Fruit fly (Drosophila melanogaster) S2 (cell line): ENCODE measurements around the gene CG32444.
A peak's percentile ranks its signal among the peaks of the same experiment; 100 is the strongest.

Experiments
- CG8478 ChIP-seq: fragments of >200 bp; optimal IDR thresholded peaks from 2 replicates; lab custom pipeline; 2018
- CTCF ChIP-seq, 2 experiments: fragments of >200 bp; optimal IDR thresholded peaks; 2 replicates each; lab custom pipeline; 2018

Gene CG32444

DNA sequence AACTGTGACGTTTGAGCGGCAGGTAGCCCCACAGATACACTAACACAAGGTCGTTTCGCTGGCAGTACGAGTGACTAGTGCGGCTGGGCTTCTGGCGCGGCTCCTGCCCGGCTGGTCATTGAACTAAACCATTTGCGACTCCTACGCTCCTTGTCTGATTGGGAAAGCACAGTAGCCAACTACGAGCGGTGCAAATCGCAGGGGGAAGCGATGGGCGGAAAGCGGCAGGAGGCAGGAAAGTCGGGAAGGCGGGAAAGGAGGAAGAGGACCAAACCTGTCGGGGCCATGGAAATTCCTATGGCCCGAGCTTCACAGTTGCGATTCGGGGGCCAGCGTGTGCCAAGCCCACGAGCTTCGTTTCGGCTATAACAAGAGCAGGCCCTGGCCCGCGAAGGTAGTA lies 7.4 kb downstream of the CG32444 start:
- TF ChIP-seq CG8478 (lab: Kevin White, UChicago) = no peak
- no peak for TF ChIP-seq CTCF (optimal IDR thresholded peaks at IDR 0.05; lab: Kevin White, UChicago)

DNA sequence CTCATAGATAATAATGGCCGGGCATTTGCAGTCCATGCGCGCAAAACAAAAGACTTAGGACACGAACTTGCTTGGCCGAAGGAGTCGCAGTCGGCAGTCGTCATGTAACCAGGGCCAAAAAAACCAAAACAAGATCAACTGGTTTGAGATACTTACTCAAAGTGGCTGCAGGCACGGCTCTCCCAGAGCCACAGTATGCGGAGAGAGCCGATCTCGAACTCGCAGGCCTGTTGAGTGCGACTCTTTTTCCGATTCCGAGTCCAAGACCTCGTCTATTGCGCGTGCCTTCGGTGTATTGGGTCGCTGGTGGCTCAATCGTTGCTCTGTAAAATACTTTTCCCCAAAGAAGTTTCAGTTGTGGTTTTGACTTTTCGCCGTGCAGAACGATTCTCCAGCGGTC lies 7.9 kb downstream of the CG32444 start, which contains the start of gene CG43980:
Gene CG43980 (plus strand): TSS at position 352 of the 400 bp plus-strand sequence.
- TF ChIP-seq CTCF (optimal IDR thresholded peaks at IDR 0.05; lab: Kevin White, UChicago) = no peak
- TF ChIP-seq CG8478 (lab: Kevin White, UChicago) = no peak

DNA sequence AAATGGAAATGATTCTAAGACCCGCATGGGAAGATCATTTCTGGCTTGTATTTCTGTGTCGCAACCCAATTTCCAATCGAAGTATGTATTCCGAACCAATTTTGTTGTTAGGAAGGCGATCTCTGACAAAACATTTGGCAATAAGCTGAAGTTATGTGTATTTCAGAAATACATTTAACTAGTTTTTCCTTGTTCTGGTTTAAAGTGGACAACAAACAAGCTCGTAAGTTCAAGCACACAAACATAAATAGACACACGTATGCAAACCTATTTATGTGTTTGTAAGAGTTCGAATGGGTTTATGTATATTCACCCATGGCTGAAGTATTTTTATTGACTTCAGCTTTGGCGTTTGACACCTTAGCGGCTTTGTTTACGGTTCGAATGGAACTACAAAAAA lies 9.1 kb downstream of the CG32444 start:
- no peak for TF ChIP-seq CTCF (optimal IDR thresholded peaks at IDR 0.05; lab: Kevin White, UChicago)
- no peak for TF ChIP-seq CG8478 (lab: Kevin White, UChicago)

DNA sequence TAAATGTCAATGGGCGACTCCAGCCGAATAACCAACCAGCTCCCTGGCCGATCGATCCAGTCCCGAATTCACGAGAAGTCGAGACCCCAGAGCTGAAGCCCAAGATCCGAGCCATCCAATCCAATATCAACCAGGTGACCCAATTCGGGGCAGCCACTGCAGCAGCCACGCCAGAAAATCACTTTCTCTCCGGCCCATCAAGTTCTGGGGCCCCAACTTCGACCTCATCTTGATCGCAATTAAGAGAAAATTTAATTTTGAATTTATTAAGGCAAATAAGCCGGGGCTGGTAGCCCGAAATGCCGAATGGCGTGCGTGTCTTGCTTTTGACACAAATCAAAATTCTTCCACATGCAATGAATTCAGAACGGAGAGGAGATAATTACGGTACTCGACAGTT lies 11.1 kb downstream of the CG32444 start:
- TF ChIP-seq CG8478 (lab: Kevin White, UChicago) (no peak), CTCF (optimal IDR thresholded peaks at IDR 0.05; lab: Kevin White, UChicago) (no peak)

DNA sequence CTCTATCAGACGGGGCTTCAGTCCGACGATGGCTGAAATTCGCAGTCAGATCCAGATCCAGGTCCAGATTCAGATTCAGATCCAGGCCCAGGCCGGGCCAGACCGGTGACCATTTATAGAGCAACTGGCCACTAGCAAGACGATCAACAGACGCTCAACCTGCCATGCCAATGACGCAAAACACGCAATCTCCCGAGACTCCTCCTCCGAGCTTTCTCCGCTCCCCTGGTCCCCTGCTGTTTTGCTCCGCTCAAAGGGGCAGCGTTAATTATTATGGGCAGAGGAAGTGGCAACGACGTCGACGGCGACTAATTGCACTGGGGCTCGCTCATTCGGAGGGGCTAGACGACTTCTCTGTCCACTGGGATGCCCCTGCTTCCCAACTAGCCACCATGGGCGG lies 14.7 kb downstream of the CG32444 start:
- TF ChIP-seq CTCF (optimal IDR thresholded peaks at IDR 0.05; lab: Kevin White, UChicago) = no peak
- no peak for TF ChIP-seq CG8478 (lab: Kevin White, UChicago)

DNA sequence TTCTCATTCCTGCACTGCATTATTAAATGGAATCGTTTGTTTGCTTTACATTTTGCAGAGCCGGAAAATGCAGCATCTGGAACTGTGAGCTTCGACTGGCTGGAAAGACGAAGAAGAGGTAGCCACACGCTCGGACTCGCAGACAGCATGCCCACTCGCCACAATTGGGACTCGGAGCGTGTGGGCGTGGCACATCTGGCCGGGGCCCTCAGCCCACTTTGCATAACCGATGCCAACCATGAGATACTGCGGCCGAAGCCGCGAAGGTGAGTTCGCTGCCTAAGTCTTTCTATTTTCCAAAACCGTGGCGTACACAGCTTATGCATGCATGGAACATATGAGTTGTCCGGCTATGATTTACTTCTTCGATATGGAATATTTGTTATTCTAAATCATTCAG lies 15.4 kb downstream of the CG32444 start:
- TF ChIP-seq CG8478 (lab: Kevin White, UChicago) (no peak), CTCF (optimal IDR thresholded peaks at IDR 0.05; lab: Kevin White, UChicago) (no peak)

DNA sequence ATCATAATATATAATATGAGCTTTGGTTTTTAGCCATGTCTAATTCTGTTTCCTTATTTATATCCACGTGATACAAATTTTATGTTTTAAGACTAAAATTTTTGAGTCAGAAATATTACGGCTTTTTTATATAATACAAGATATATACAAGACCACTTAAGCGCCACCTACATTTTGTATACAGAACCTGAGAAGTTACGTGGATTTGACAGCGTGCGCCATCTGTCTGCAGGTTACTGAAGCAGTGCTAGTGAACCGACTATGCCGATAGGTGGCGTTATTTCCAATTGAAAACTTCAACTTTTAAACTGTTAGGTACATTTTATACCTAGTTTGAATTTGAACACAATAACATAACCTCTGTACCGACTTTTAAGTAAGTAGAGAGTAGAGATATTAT lies 16.0 kb downstream of the CG32444 start:
- TF ChIP-seq CTCF (optimal IDR thresholded peaks at IDR 0.05; lab: Kevin White, UChicago) (peak; percentile 98 to 100), CG8478 (lab: Kevin White, UChicago) (no peak)

DNA sequence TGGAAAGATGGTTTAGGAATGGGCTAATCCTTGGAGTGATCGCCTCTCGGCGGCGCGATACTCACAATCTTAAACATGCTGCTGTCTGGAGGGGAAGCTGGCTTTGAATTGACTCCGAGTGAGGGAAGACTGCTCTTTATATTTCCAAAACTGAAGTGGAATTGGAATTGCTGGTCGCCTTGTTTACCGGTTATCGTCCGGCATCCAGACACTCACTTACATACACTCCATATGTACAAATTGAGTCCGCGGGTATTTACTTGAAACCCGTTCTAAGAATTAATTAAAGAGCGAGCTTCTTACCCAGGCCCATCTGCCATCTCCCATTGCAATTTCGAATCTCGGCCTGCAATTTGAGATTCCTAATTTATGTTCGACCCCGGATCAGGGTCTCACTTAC lies 30.1 kb downstream of the CG32444 start, which contains the start of gene Cpr78E:
Gene Cpr78E (minus strand): TSS at position 101 of the 400 bp plus-strand sequence.
- TF ChIP-seq CTCF (optimal IDR thresholded peaks at IDR 0.05; lab: Kevin White, UChicago) (no peak), CG8478 (lab: Kevin White, UChicago) (no peak)

DNA sequence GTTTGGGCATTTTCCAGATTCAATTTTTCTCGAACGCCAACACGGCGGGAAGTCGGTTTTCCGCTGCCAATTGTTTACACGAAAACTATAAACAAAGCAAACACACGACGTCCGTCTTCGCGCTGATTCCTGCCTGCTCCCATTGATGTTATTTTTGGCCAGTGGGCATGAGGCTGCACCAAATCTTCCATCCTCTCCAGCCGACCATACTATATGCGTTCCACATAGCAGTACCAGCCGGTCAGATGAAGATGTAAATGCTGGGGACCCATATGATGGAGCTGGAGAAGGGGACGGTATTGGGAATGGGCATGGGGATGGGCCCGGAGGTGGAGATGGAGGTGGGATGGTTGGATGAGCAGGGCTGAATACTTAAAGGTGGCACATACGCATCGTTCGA lies 30.8 kb downstream of the CG32444 start:
- TF ChIP-seq CTCF (optimal IDR thresholded peaks at IDR 0.05; lab: Kevin White, UChicago) = no peak

DNA sequence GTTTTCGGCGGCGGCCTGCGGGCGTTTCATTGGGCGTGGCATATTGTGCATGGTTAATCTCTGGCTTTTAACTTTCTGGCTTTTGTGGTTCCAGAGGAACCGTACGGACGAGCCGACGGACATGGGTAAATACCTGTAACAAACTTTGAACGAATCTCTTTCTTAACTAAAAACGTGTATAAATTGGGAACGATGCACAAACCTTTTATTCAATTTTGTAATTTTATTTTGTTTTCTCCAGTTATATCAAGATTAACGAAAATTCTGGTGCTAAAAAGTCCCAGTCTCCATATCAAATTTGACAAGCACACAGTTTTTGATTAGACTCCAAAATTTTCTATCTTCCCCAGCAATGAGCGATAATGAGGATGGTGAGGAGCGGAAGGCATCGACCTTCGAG lies 35.1 kb downstream of the CG32444 start, which contains the start of gene CG11249:
Gene CG11249 (plus strand): TSS at position 301 of the 400 bp plus-strand sequence.
- TF ChIP-seq CG8478 (lab: Kevin White, UChicago) = no peak
- no peak for TF ChIP-seq CTCF (optimal IDR thresholded peaks at IDR 0.05; lab: Kevin White, UChicago)

DNA sequence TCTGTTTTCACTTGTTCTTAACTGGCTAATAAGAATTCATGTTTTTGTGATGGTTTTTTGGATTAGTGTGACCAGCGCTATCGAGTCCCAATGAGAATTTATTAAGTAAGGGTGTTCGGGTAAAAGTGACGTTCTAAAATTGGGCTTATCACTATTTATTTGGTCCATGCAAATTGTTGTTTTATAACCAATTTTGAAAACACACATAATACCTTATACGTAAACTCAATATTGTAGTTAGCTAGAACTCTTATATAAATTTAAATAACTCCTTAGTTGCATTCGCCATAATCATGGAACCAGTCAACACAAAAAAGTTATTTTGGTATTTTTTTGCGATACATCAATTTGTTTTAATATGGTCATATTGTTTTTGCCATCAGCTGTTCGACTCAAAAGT lies 42.9 kb downstream of the CG32444 start, which contains the start of the genes Als2 and CG11248:
Gene Als2 (minus strand): TSS at position 69 of the 400 bp plus-strand sequence.
Gene CG11248 (plus strand): TSS at position 364 of the 400 bp plus-strand sequence.
- TF ChIP-seq CG8478 (lab: Kevin White, UChicago) = no peak

DNA sequence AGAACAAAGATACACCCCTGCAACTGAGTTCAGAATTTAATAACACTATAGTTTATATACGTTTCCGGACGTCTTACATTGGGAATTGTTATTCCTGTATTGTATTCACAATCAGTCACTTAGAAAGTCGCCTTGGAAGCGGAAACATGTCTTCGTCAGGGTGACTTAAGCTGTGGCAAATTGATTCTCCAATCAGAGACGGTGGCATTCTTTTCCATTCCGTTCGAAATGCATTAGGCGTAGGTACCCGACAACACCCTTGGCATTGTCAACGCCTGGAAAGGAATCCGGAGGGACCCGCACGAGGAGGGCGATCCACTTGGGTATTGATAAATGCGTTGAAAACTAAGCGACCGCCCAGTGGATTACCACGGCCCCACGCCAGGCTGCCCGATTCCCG lies 47.2 kb downstream of the CG32444 start, which contains the start of gene Sfp78E:
Gene Sfp78E (minus strand): TSS at position 101 of the 400 bp plus-strand sequence.
- TF ChIP-seq CTCF (optimal IDR thresholded peaks at IDR 0.05; lab: Kevin White, UChicago) (no peak), CG8478 (lab: Kevin White, UChicago) (no peak)

DNA sequence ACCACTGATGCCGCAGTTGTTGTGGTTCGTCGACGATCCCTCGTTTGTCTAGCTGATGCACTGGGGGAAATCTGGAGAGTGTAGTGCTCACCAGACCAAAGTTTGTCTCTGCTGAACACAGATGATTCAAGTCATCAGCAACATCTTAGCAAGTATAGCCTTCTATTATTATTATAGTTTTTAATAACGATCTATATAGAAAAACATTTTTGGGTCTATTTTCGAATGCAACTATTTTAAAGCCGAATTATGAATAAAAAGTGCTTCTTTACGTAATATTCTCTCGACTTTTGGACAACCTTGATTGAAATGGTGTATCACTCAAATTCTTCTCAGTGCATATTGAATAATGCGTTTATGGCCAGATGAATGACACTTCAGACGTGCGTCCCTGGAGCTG lies 49.0 kb downstream of the CG32444 start:
- TF ChIP-seq CTCF (optimal IDR thresholded peaks at IDR 0.05; lab: Kevin White, UChicago) (no peak), CG8478 (lab: Kevin White, UChicago) (no peak)
